Worm (Caenorhabditis elegans) whole organism, L2 larva: Measurements from ENCODE around the gene Y24F12A.1.

Source experiments
- C34F6.9 ChIP-seq: fragments of 150-350 bp; optimal IDR thresholded peaks from 2 replicates; lab custom pipeline; 2014; ENCODE audit warnings: missing biosample characterization, missing genetic modification characterization
- F13H6.1 ChIP-seq: sonication (generic microtip); optimal IDR thresholded peaks from 2 replicates; lab custom pipeline; 2016; ENCODE audit warnings: missing genetic modification characterization, missing compliant biosample characterization
- R02D3.7 ChIP-seq: fragments of 150-350 bp; optimal IDR thresholded peaks from 2 replicates; lab custom pipeline; 2014; ENCODE audit warnings: missing biosample characterization, missing genetic modification characterization
- ZK546.5 ChIP-seq: sonication (generic microtip); optimal IDR thresholded peaks from 2 replicates; lab custom pipeline; 2017; ENCODE audit warnings: missing biosample characterization, missing genetic modification characterization
- ama-1 ChIP-seq: fragments of 150-350 bp; optimal IDR thresholded peaks from 2 replicates; lab custom pipeline; 2018; ENCODE audit warnings: inconsistent platforms
- blmp-1 ChIP-seq: sonication (generic microtip); optimal IDR thresholded peaks from 2 replicates; lab custom pipeline; 2017; ENCODE audit warnings: missing genetic modification characterization, mild to moderate bottlenecking, missing compliant biosample characterization, antibody characterized with exemption, moderate library complexity; ENCODE audit not compliant: insufficient read depth
- ceh-16 ChIP-seq: fragments of 150-350 bp; optimal IDR thresholded peaks from 2 replicates; lab custom pipeline; 2014; ENCODE audit warnings: missing biosample characterization, missing genetic modification characterization
- ceh-82 ChIP-seq: fragments of 150-350 bp; optimal IDR thresholded peaks from 2 replicates; lab custom pipeline; 2014; ENCODE audit warnings: missing biosample characterization, missing genetic modification characterization
- crh-2 ChIP-seq: sonication (generic microtip); optimal IDR thresholded peaks from 2 replicates; lab custom pipeline; 2017; ENCODE audit warnings: missing biosample characterization, missing genetic modification characterization
- dmd-4 ChIP-seq: sonication (generic microtip); optimal IDR thresholded peaks from 2 replicates; lab custom pipeline; 2017; ENCODE audit warnings: missing biosample characterization, missing genetic modification characterization
- egl-27 ChIP-seq: sonication (generic microtip); optimal IDR thresholded peaks from 3 replicates; lab custom pipeline; 2017; ENCODE audit warnings: missing biosample characterization, missing genetic modification reagents, missing genetic modification characterization
- elt-1 ChIP-seq: fragments of 150-350 bp; optimal IDR thresholded peaks from 2 replicates; lab custom pipeline; 2014; ENCODE audit warnings: missing biosample characterization, missing genetic modification characterization
- elt-3 ChIP-seq: sonication (generic microtip); optimal IDR thresholded peaks from 2 replicates; lab custom pipeline; 2017; ENCODE audit warnings: missing biosample characterization, missing genetic modification characterization
- fos-1 ChIP-seq: fragments of 150-350 bp; optimal IDR thresholded peaks from 2 replicates; lab custom pipeline; 2014; ENCODE audit warnings: missing biosample characterization, missing genetic modification characterization
- gmeb-1 ChIP-seq: fragments of 150-350 bp; optimal IDR thresholded peaks from 2 replicates; lab custom pipeline; 2014; ENCODE audit warnings: missing biosample characterization, missing genetic modification characterization
- lin-11 ChIP-seq: fragments of 150-350 bp; sonication (generic microtip); optimal IDR thresholded peaks from 2 replicates; lab custom pipeline; 2014; ENCODE audit warnings: missing biosample characterization, missing genetic modification characterization, inconsistent platforms, mixed read lengths
- lin-13 ChIP-seq: fragments of 150-350 bp; optimal IDR thresholded peaks from 2 replicates; lab custom pipeline; 2014; ENCODE audit warnings: missing biosample characterization, missing genetic modification reagents, missing genetic modification characterization
- lin-39 ChIP-seq: fragments of 150-350 bp; optimal IDR thresholded peaks from 2 replicates; lab custom pipeline; 2014; ENCODE audit warnings: missing biosample characterization, missing genetic modification reagents, missing genetic modification characterization
- lsy-2 ChIP-seq, 2 experiments: fragments of 150-350 bp in 1 of 2; sonication (generic microtip) in 1 of 2; optimal IDR thresholded peaks; 2 replicates each; lab custom pipeline; 2014 to 2017; ENCODE audit warnings: missing biosample characterization in 2 of 2, missing genetic modification characterization in 2 of 2
- mab-5 ChIP-seq: fragments of 150-350 bp; optimal IDR thresholded peaks from 2 replicates; lab custom pipeline; 2014; ENCODE audit warnings: missing biosample characterization, missing genetic modification characterization
- mbf-1 ChIP-seq: sonication (generic microtip); optimal IDR thresholded peaks from 2 replicates; lab custom pipeline; 2017; ENCODE audit warnings: missing biosample characterization, missing genetic modification characterization
- mdl-1 ChIP-seq, 2 experiments: fragments of 150-350 bp in 1 of 2; sonication (generic microtip) in 1 of 2; optimal IDR thresholded peaks; 2 replicates each; lab custom pipeline; 2017; ENCODE audit warnings: missing biosample characterization in 2 of 2, missing genetic modification characterization in 2 of 2
- nhr-10 ChIP-seq: sonication (generic microtip); optimal IDR thresholded peaks from 2 replicates; lab custom pipeline; 2017; ENCODE audit warnings: missing biosample characterization, missing genetic modification characterization
- nhr-11 ChIP-seq: fragments of 150-350 bp; optimal IDR thresholded peaks from 2 replicates; lab custom pipeline; 2014; ENCODE audit warnings: missing biosample characterization, missing genetic modification characterization
- nhr-12 ChIP-seq: fragments of 150-350 bp; optimal IDR thresholded peaks from 2 replicates; lab custom pipeline; 2014; ENCODE audit warnings: missing biosample characterization, missing genetic modification characterization
- nhr-129 ChIP-seq: fragments of 150-350 bp; optimal IDR thresholded peaks from 2 replicates; lab custom pipeline; 2014; ENCODE audit warnings: missing biosample characterization, missing genetic modification characterization
- nhr-21 ChIP-seq: fragments of 150-350 bp; optimal IDR thresholded peaks from 2 replicates; lab custom pipeline; 2014; ENCODE audit warnings: missing biosample characterization, missing genetic modification characterization
- nhr-23 ChIP-seq: fragments of 150-350 bp; optimal IDR thresholded peaks from 2 replicates; lab custom pipeline; 2014; ENCODE audit warnings: missing biosample characterization, missing genetic modification reagents, missing genetic modification characterization
- nhr-237 ChIP-seq: fragments of 150-350 bp; optimal IDR thresholded peaks from 2 replicates; lab custom pipeline; 2014; ENCODE audit warnings: missing biosample characterization, missing genetic modification characterization
- nhr-25 ChIP-seq: fragments of 150-350 bp; sonication (generic microtip); optimal IDR thresholded peaks from 3 replicates; lab custom pipeline; 2014; ENCODE audit warnings: missing biosample characterization, missing genetic modification characterization
- nhr-6 ChIP-seq: fragments of 150-350 bp; optimal IDR thresholded peaks from 2 replicates; lab custom pipeline; 2014; ENCODE audit warnings: missing biosample characterization, missing genetic modification characterization
- peb-1 ChIP-seq: fragments of 150-350 bp; optimal IDR thresholded peaks from 2 replicates; lab custom pipeline; 2014; ENCODE audit warnings: missing biosample characterization, missing genetic modification characterization
- sem-4 ChIP-seq: fragments of 150-350 bp; optimal IDR thresholded peaks from 2 replicates; lab custom pipeline; 2014; ENCODE audit warnings: missing biosample characterization, missing genetic modification reagents, missing genetic modification characterization
- sma-3 ChIP-seq: sonication (generic microtip); optimal IDR thresholded peaks from 2 replicates; lab custom pipeline; 2016; ENCODE audit warnings: missing genetic modification reagents, missing genetic modification characterization, missing compliant biosample characterization
- sma-9 ChIP-seq, 2 experiments: fragments of 150-350 bp in 1 of 2; sonication (generic microtip) in 1 of 2; optimal IDR thresholded peaks; 2 replicates each; lab custom pipeline; 2014 to 2016; ENCODE audit warnings: missing genetic modification characterization in 2 of 2, mild to moderate bottlenecking in 1 of 2, missing biosample characterization in 1 of 2, missing compliant biosample characterization in 1 of 2, missing genetic modification reagents in 1 of 2, moderate library complexity in 1 of 2
- snpc-4 ChIP-seq: fragments of 150-350 bp; optimal IDR thresholded peaks from 2 replicates; lab custom pipeline; 2014; ENCODE audit warnings: missing biosample characterization, missing genetic modification characterization
- unc-39 ChIP-seq: fragments of 150-350 bp; optimal IDR thresholded peaks from 2 replicates; lab custom pipeline; 2014; ENCODE audit warnings: missing biosample characterization, missing genetic modification characterization
- unc-55 ChIP-seq: fragments of 150-350 bp; sonication (generic microtip); optimal IDR thresholded peaks from 3 replicates; lab custom pipeline; 2014; ENCODE audit warnings: missing biosample characterization, missing genetic modification reagents, missing genetic modification characterization
- unc-62 ChIP-seq: fragments of 150-350 bp; optimal IDR thresholded peaks from 2 replicates; lab custom pipeline; 2014; ENCODE audit warnings: missing biosample characterization, missing genetic modification reagents, missing genetic modification characterization
- zag-1 ChIP-seq: fragments of 150-350 bp; optimal IDR thresholded peaks from 2 replicates; lab custom pipeline; 2014; ENCODE audit warnings: missing biosample characterization, missing genetic modification characterization
- ztf-1 ChIP-seq: fragments of 200-800 bp; sonication (Bioruptor generic); conservative IDR thresholded peaks from 2 replicates; pipeline ENCODE4 v1.3.6; 2022; ENCODE audit warnings: missing genetic modification characterization, missing compliant biosample characterization
- ztf-11 ChIP-seq: sonication (generic microtip); optimal IDR thresholded peaks from 2 replicates; lab custom pipeline; 2017; ENCODE audit warnings: missing biosample characterization, missing genetic modification characterization
- ztf-4 ChIP-seq: fragments of 150-350 bp; optimal IDR thresholded peaks from 2 replicates; lab custom pipeline; 2014; ENCODE audit warnings: missing biosample characterization, missing genetic modification characterization

The Y24F12A.1 gene

ce11 chrIV:11566146-11566545 is 38.9 kb upstream of the Y24F12A.1 start, which contains the start of gene sec-24.1:
Gene sec-24.1, minus strand, starts transcription at chrIV:11566194.
- TF ChIP-seq mab-5 (tag; lab: Kevin White, UChicago) = peak; percentile 83
- TF ChIP-seq unc-62 (GFP tag; lab: Kevin White, UChicago) = peak; percentile 39
- no peak for TF ChIP-seq dmd-4 (tag; lab: Kevin White, UChicago)
- peak; percentile 95 for TF ChIP-seq crh-2 (tag; lab: Kevin White, UChicago)
- no peak for TF ChIP-seq zag-1 (tag; lab: Kevin White, UChicago)
- peak; percentile 92 for TF ChIP-seq sma-3 (GFP tag; lab: Kevin White, UChicago)
- TF ChIP-seq nhr-10 (tag; lab: Kevin White, UChicago) = no peak
- peak; percentile 63 for TF ChIP-seq snpc-4 (tag; lab: Kevin White, UChicago)
- TF ChIP-seq unc-55 (GFP tag; lab: Kevin White, UChicago) = peak; percentile 96
- TF ChIP-seq unc-39 (tag; lab: Kevin White, UChicago) = no peak
- TF ChIP-seq lsy-2 (tag; optimal IDR thresholded peaks at IDR 0.05; lab: Kevin White, UChicago) = peak; percentile 99 to 100
- TF ChIP-seq mdl-1 (tag; optimal IDR thresholded peaks at IDR 0.05; lab: Kevin White, UChicago) = peak; percentile 57 to 68
- peak; percentile 68 for TF ChIP-seq fos-1 (tag; lab: Kevin White, UChicago)
- peak; percentile 88 for TF ChIP-seq nhr-21
- TF ChIP-seq nhr-25 = peak; percentile 92
- peak; percentile 47 for TF ChIP-seq egl-27
- TF ChIP-seq lin-11 (tag; lab: Kevin White, UChicago) = peak; percentile 86
- peak; percentile 65 for TF ChIP-seq blmp-1 (tag; lab: Kevin White, UChicago)
- peak; percentile 88 for TF ChIP-seq sem-4
- TF ChIP-seq mbf-1 (tag; lab: Kevin White, UChicago) = no peak
- no peak for TF ChIP-seq peb-1
- TF ChIP-seq nhr-12 (tag; lab: Kevin White, UChicago) = no peak
- peak; percentile 94 for TF ChIP-seq sma-9 (GFP tag; optimal IDR thresholded peaks at IDR 0.05; lab: Kevin White, UChicago)
- TF ChIP-seq sma-9 (tag; optimal IDR thresholded peaks at IDR 0.05; lab: Kevin White, UChicago) = no peak
- peak; percentile 88 for TF ChIP-seq C34F6.9 (tag; lab: Kevin White, UChicago)
- TF ChIP-seq R02D3.7 (tag; lab: Kevin White, UChicago) = peak; percentile 60
- TF ChIP-seq nhr-129 (tag; lab: Kevin White, UChicago) = peak; percentile 78
- peak; percentile 68 for TF ChIP-seq ceh-82 (tag; lab: Kevin White, UChicago)
- peak; percentile 75 for TF ChIP-seq ZK546.5 (tag; lab: Kevin White, UChicago)
- TF ChIP-seq lin-13 (GFP tag; lab: Kevin White, UChicago) = peak; percentile 87
- TF ChIP-seq ztf-1 (GFP tag; lab: Robert Waterston, UW) = no peak
- TF ChIP-seq nhr-6 (tag; lab: Kevin White, UChicago) = peak; percentile 69
- TF ChIP-seq elt-1 (tag; lab: Kevin White, UChicago) = no peak
- TF ChIP-seq nhr-237 = peak; percentile 63
- TF ChIP-seq nhr-23 (tag; lab: Kevin White, UChicago) = no peak
- peak; percentile 85 for TF ChIP-seq ceh-16 (tag; lab: Kevin White, UChicago)
- TF ChIP-seq gmeb-1 (tag; lab: Kevin White, UChicago) = peak; percentile 96
- peak; percentile 89 for TF ChIP-seq F13H6.1
- TF ChIP-seq elt-3 (tag; lab: Kevin White, UChicago) = no peak
- TF ChIP-seq ztf-11 (tag; lab: Kevin White, UChicago) = no peak
- peak; percentile 84 for TF ChIP-seq ztf-4
- TF ChIP-seq ama-1 = no peak
- TF ChIP-seq, all 48 proteins: peak for 28

- no peak for TF ChIP-seq mab-5 (tag; lab: Kevin White, UChicago)
- no peak for TF ChIP-seq lin-39 (tag; lab: Kevin White, UChicago)
- TF ChIP-seq ZK546.5 (tag; lab: Kevin White, UChicago) = no peak
- no peak for TF ChIP-seq egl-27
- TF ChIP-seq nhr-6 (tag; lab: Kevin White, UChicago) = no peak
- TF ChIP-seq nhr-129 (tag; lab: Kevin White, UChicago) = no peak
- no peak for TF ChIP-seq nhr-21
- TF ChIP-seq ceh-16 (tag; lab: Kevin White, UChicago) = no peak
- TF ChIP-seq crh-2 (tag; lab: Kevin White, UChicago) = no peak
- TF ChIP-seq unc-39 (tag; lab: Kevin White, UChicago) = no peak
- no peak for TF ChIP-seq ztf-11 (tag; lab: Kevin White, UChicago)
- no peak for TF ChIP-seq elt-3 (tag; lab: Kevin White, UChicago)
- no peak for TF ChIP-seq nhr-237
- no peak for TF ChIP-seq mdl-1 (tag; optimal IDR thresholded peaks at IDR 0.05; lab: Kevin White, UChicago)
- no peak for TF ChIP-seq nhr-11 (tag; lab: Kevin White, UChicago)
- TF ChIP-seq, all 48 proteins: peak for 0
These were observed 36.7 kb upstream of the Y24F12A.1 start for ce11 chrIV:11568249-11568940.
